Worm (Caenorhabditis elegans) whole organism, L1 larva: ENCODE measurements around the gene T09F3.5.

Experiments used
- C16A3.4 ChIP-seq: fragments of 150-350 bp; optimal IDR thresholded peaks from 2 replicates; lab custom pipeline; 2014; ENCODE audit warnings: missing biosample characterization, missing genetic modification characterization
- F16B12.6 ChIP-seq: fragments of 150-350 bp; optimal IDR thresholded peaks from 2 replicates; lab custom pipeline; 2014; ENCODE audit warnings: missing biosample characterization, missing genetic modification characterization
- Y116A8C.19 ChIP-seq: sonication (generic microtip); optimal IDR thresholded peaks from 2 replicates; lab custom pipeline; 2016; ENCODE audit warnings: missing compliant biosample characterization, missing genetic modification characterization, borderline replicate concordance
- alr-1 ChIP-seq: fragments of 200-800 bp; sonication (Bioruptor generic); optimal IDR thresholded peaks from 2 replicates; lab custom pipeline; 2018; ENCODE audit warnings: borderline replicate concordance, mild to moderate bottlenecking, missing genetic modification characterization, missing compliant biosample characterization
- aly-2 ChIP-seq: fragments of 150-350 bp; optimal IDR thresholded peaks from 2 replicates; lab custom pipeline; 2014; ENCODE audit warnings: missing biosample characterization, missing genetic modification characterization
- ama-1 ChIP-seq: fragments of 150-350 bp; optimal IDR thresholded peaks from 2 replicates; lab custom pipeline; 2014
- blmp-1 ChIP-seq: fragments of 150-350 bp; optimal IDR thresholded peaks from 2 replicates; lab custom pipeline; 2014; ENCODE audit warnings: missing biosample characterization, missing genetic modification characterization
- ceh-82 ChIP-seq, 3 experiments: fragments of 150-350 bp in 1 of 3; sonication (generic microtip) in 2 of 3; optimal IDR thresholded peaks; 2 replicates each; lab custom pipeline; 2014 to 2017; ENCODE audit warnings: missing biosample characterization in 3 of 3, missing genetic modification characterization in 3 of 3
- ces-1 ChIP-seq: fragments of 150-350 bp; optimal IDR thresholded peaks from 2 replicates; lab custom pipeline; 2014; ENCODE audit warnings: missing biosample characterization, missing genetic modification reagents, missing genetic modification characterization
- dpl-1 ChIP-seq, 3 experiments: fragments of 150-350 bp in 2 of 3; sonication (generic microtip) in 1 of 3; optimal IDR thresholded peaks; 2 replicates each; lab custom pipeline; 2014 to 2017; ENCODE audit warnings: missing biosample characterization in 3 of 3, missing genetic modification characterization in 3 of 3, missing genetic modification reagents in 3 of 3
- dsc-1 ChIP-seq: sonication (generic microtip); optimal IDR thresholded peaks from 2 replicates; lab custom pipeline; 2016; ENCODE audit warnings: mild to moderate bottlenecking, missing genetic modification characterization, missing compliant biosample characterization
- efl-1 ChIP-seq, 4 experiments: fragments of 150-350 bp; optimal IDR thresholded peaks in 3 of 4; peaks in 1 of 4; 1 replicate in 1 of 4; 2 replicates in 3 of 4; lab custom pipeline; 2014; ENCODE audit warnings: missing biosample characterization in 2 of 4, missing genetic modification characterization in 2 of 4, missing genetic modification reagents in 2 of 4
- egl-27 ChIP-seq, 2 experiments: fragments of 150-350 bp in 1 of 2; sonication (generic microtip); optimal IDR thresholded peaks; 3 replicates each; lab custom pipeline; 2017 to 2018; ENCODE audit warnings: missing biosample characterization in 2 of 2, missing genetic modification characterization in 2 of 2, missing genetic modification reagents in 2 of 2
- elt-2 ChIP-seq: sonication (generic microtip); optimal IDR thresholded peaks from 2 replicates; lab custom pipeline; 2016; ENCODE audit warnings: missing genetic modification characterization, mild to moderate bottlenecking, inconsistent platforms, missing compliant biosample characterization, missing genetic modification reagents
- elt-3 ChIP-seq, 6 experiments: fragments of 150-350 bp in 1 of 6; sonication (generic microtip); optimal IDR thresholded peaks; 2 replicates each; lab custom pipeline; 2017 to 2018; ENCODE audit warnings: missing biosample characterization in 6 of 6, missing genetic modification characterization in 6 of 6, inconsistent platforms in 1 of 6
- ets-5 ChIP-seq: fragments of 200-800 bp; sonication (Bioruptor generic); IDR thresholded peaks from 2 replicates; pipeline ENCODE4 v1.3.6; 2022; ENCODE audit warnings: missing genetic modification characterization, missing compliant biosample characterization
- fkh-10 ChIP-seq: sonication (generic microtip); optimal IDR thresholded peaks from 2 replicates; lab custom pipeline; 2017; ENCODE audit warnings: missing biosample characterization, missing genetic modification reagents, missing genetic modification characterization
- fkh-4 ChIP-seq: sonication (generic microtip); optimal IDR thresholded peaks from 2 replicates; lab custom pipeline; 2016; ENCODE audit warnings: missing compliant biosample characterization, missing genetic modification characterization, borderline replicate concordance
- fkh-8 ChIP-seq: sonication (generic microtip); optimal IDR thresholded peaks from 2 replicates; lab custom pipeline; 2016; ENCODE audit warnings: mild to moderate bottlenecking, missing genetic modification characterization, missing compliant biosample characterization
- fos-1 ChIP-seq: fragments of 150-350 bp; optimal IDR thresholded peaks from 2 replicates; lab custom pipeline; 2014; ENCODE audit warnings: missing biosample characterization, missing genetic modification characterization
- grh-1 ChIP-seq: fragments of 200-800 bp; sonication (Bioruptor generic); IDR thresholded peaks from 2 replicates; pipeline ENCODE4 v1.3.6; 2022; ENCODE audit warnings: missing genetic modification reagents, missing genetic modification characterization, missing compliant biosample characterization
- hlh-17 ChIP-seq: fragments of 200-800 bp; sonication (Bioruptor generic); optimal IDR thresholded peaks from 2 replicates; lab custom pipeline; 2018; ENCODE audit warnings: missing genetic modification characterization, mild to moderate bottlenecking, missing compliant biosample characterization, moderate library complexity, borderline replicate concordance
- irx-1 ChIP-seq: sonication (generic microtip); optimal IDR thresholded peaks from 2 replicates; lab custom pipeline; 2016; ENCODE audit warnings: missing genetic modification characterization, missing compliant biosample characterization
- isw-1 ChIP-seq: fragments of 200-800 bp; sonication (Bioruptor generic); IDR thresholded peaks from 2 replicates; pipeline ENCODE4 v1.3.6; 2022; ENCODE audit warnings: missing genetic modification characterization, missing compliant biosample characterization
- jun-1 ChIP-seq: fragments of 150-350 bp; optimal IDR thresholded peaks from 2 replicates; lab custom pipeline; 2014; ENCODE audit warnings: missing biosample characterization, missing genetic modification reagents, missing genetic modification characterization
- lin-13 ChIP-seq: fragments of 150-350 bp; optimal IDR thresholded peaks from 2 replicates; lab custom pipeline; 2014; ENCODE audit warnings: missing biosample characterization, missing genetic modification reagents, missing genetic modification characterization
- lin-15B ChIP-seq: fragments of 150-350 bp; sonication (generic microtip); optimal IDR thresholded peaks from 3 replicates; lab custom pipeline; 2014; ENCODE audit warnings: missing biosample characterization, missing genetic modification characterization
- lin-35 ChIP-seq, 2 experiments: fragments of 150-350 bp; optimal IDR thresholded peaks; 2 replicates each; lab custom pipeline; 2014; ENCODE audit warnings: missing biosample characterization in 2 of 2, missing genetic modification characterization in 2 of 2, missing genetic modification reagents in 2 of 2
- lir-3 ChIP-seq: sonication (generic microtip); optimal IDR thresholded peaks from 2 replicates; lab custom pipeline; 2016; ENCODE audit warnings: mild to moderate bottlenecking, missing genetic modification characterization, moderate library complexity, missing compliant biosample characterization; ENCODE audit not compliant: poor library complexity
- mdl-1 ChIP-seq, 2 experiments: fragments of 150-350 bp; optimal IDR thresholded peaks; 2 replicates each; lab custom pipeline; 2014 to 2017; ENCODE audit warnings: missing biosample characterization in 2 of 2, missing genetic modification characterization in 2 of 2, inconsistent platforms in 1 of 2
- mef-2 ChIP-seq: fragments of 150-350 bp; optimal IDR thresholded peaks from 2 replicates; lab custom pipeline; 2014; ENCODE audit warnings: missing biosample characterization, missing genetic modification characterization
- mep-1 ChIP-seq: fragments of 150-350 bp; optimal IDR thresholded peaks from 2 replicates; lab custom pipeline; 2014; ENCODE audit warnings: missing biosample characterization, missing genetic modification characterization
- nhr-11 ChIP-seq: fragments of 150-350 bp; optimal IDR thresholded peaks from 2 replicates; lab custom pipeline; 2014; ENCODE audit warnings: missing biosample characterization, missing genetic modification characterization
- nhr-19 ChIP-seq: fragments of 200-800 bp; sonication (Bioruptor generic); conservative IDR thresholded peaks from 2 replicates; pipeline ENCODE4 v1.3.6; 2022; ENCODE audit warnings: missing genetic modification characterization, missing compliant biosample characterization
- nhr-28 ChIP-seq: fragments of 150-350 bp; optimal IDR thresholded peaks from 2 replicates; lab custom pipeline; 2014; ENCODE audit warnings: missing biosample characterization, missing genetic modification characterization
- nhr-47 ChIP-seq: sonication (generic microtip); optimal IDR thresholded peaks from 2 replicates; lab custom pipeline; 2016; ENCODE audit warnings: mild to moderate bottlenecking, missing genetic modification characterization, moderate library complexity, missing compliant biosample characterization
- nhr-77 ChIP-seq: fragments of 150-350 bp; optimal IDR thresholded peaks from 2 replicates; lab custom pipeline; 2014; ENCODE audit warnings: missing biosample characterization, missing genetic modification characterization
- nhr-84 ChIP-seq: sonication (generic microtip); optimal IDR thresholded peaks from 2 replicates; lab custom pipeline; 2017; ENCODE audit warnings: missing biosample characterization, missing genetic modification characterization
- nhr-85 ChIP-seq: sonication (generic microtip); peaks from one replicate; lab custom pipeline; 2016; ENCODE audit warnings: missing genetic modification characterization, inconsistent platforms, missing compliant biosample characterization
- nhr-90 ChIP-seq: sonication (generic microtip); optimal IDR thresholded peaks from 2 replicates; lab custom pipeline; 2016; ENCODE audit warnings: mild to moderate bottlenecking, missing genetic modification characterization, missing compliant biosample characterization; ENCODE audit not compliant: poor library complexity
- pag-3 ChIP-seq: sonication (generic microtip); optimal IDR thresholded peaks from 2 replicates; lab custom pipeline; 2017; ENCODE audit warnings: missing genetic modification characterization, mild to moderate bottlenecking, missing compliant biosample characterization, antibody characterized with exemption, borderline replicate concordance; ENCODE audit not compliant: insufficient read depth
- rnt-1 ChIP-seq: sonication (generic microtip); optimal IDR thresholded peaks from 2 replicates; lab custom pipeline; 2016; ENCODE audit warnings: mild to moderate bottlenecking, missing genetic modification characterization, moderate library complexity, missing compliant biosample characterization
- snpc-4 ChIP-seq: fragments of 150-350 bp; optimal IDR thresholded peaks from 2 replicates; lab custom pipeline; 2014; ENCODE audit warnings: missing biosample characterization, missing genetic modification characterization
- snu-23 ChIP-seq: sonication (generic microtip); optimal IDR thresholded peaks from 2 replicates; lab custom pipeline; 2016; ENCODE audit warnings: missing genetic modification characterization, missing compliant biosample characterization
- sox-4 ChIP-seq: sonication (generic microtip); optimal IDR thresholded peaks from 2 replicates; lab custom pipeline; 2016; ENCODE audit warnings: missing genetic modification characterization, missing compliant biosample characterization
- sptf-1 ChIP-seq: fragments of 150-350 bp; optimal IDR thresholded peaks from 2 replicates; lab custom pipeline; 2014; ENCODE audit warnings: missing biosample characterization, missing genetic modification characterization
- tlp-1 ChIP-seq: fragments of 150-350 bp; optimal IDR thresholded peaks from 2 replicates; lab custom pipeline; 2014; ENCODE audit warnings: missing biosample characterization, missing genetic modification characterization
- unc-130 ChIP-seq: fragments of 150-350 bp; optimal IDR thresholded peaks from 2 replicates; lab custom pipeline; 2017; ENCODE audit warnings: missing biosample characterization, missing genetic modification characterization, inconsistent platforms
- unc-62 ChIP-seq: fragments of 150-350 bp; optimal IDR thresholded peaks from 2 replicates; lab custom pipeline; 2014; ENCODE audit warnings: missing biosample characterization, missing genetic modification reagents, missing genetic modification characterization
- unc-86 ChIP-seq: sonication (generic microtip); optimal IDR thresholded peaks from 2 replicates; lab custom pipeline; 2016; ENCODE audit warnings: missing genetic modification characterization, missing compliant biosample characterization
- vab-15 ChIP-seq: sonication (generic microtip); optimal IDR thresholded peaks from 2 replicates; lab custom pipeline; 2017; ENCODE audit warnings: missing genotype, mild to moderate bottlenecking, missing genetic modification characterization, missing compliant biosample characterization
- ztf-11 ChIP-seq, 2 experiments: sonication (generic microtip); optimal IDR thresholded peaks; 2 replicates each; lab custom pipeline; 2016 to 2017; ENCODE audit warnings: missing genetic modification characterization in 2 of 2, missing biosample characterization in 1 of 2, missing compliant biosample characterization in 1 of 2

T09F3.5 gene

DNA sequence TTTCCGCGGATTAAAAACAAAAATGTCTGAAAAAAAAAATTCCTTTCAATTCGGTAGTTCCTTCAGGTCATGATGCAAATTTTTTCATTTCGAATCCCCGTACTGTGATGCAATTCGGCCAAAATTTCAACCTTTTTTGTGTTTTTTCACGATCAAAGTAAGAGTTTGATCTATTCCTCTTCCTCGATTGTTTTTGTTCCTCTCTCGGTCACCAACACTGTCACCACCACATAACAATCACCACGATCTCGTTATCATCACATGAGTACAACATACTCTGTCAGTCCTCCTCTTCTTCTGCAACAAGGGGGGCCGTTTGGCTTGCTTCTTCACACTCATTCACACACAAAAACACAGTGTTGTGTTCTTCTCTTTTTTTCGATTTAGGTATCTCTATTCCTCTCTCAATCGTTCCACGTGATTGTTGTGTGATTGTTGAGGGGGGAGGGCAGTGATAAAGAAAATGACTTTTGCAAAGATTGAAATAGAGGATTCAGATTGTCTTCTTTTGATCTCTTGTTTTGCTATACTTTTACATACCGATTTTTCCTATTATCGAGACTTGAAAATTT lies 6.3 kb upstream of the T09F3.5 start (continued):
- TF ChIP-seq nhr-84 (tag; lab: Kevin White, UChicago) (no peak), aly-2 (tag; lab: Kevin White, UChicago) (no peak), ztf-11 (tag; optimal IDR thresholded peaks at IDR 0.05; lab: Kevin White, UChicago) (no peak), nhr-19 (GFP tag; lab: Robert Waterston, UW) (peak; percentile 63), ceh-82 (tag; optimal IDR thresholded peaks at IDR 0.05; lab: Kevin White, UChicago) (no peak), unc-86 (tag; lab: Kevin White, UChicago) (no peak), ces-1 (GFP tag; lab: Kevin White, UChicago) (no peak), snpc-4 (tag; lab: Kevin White, UChicago) (no peak), ets-5 (GFP tag; lab: Robert Waterston, UW) (no peak), alr-1 (tag; lab: Kevin White, UChicago) (no peak), sox-4 (tag; lab: Kevin White, UChicago) (no peak), egl-27 (tag; optimal IDR thresholded peaks at IDR 0.05; lab: Kevin White, UChicago) (no peak), elt-2 (tag; lab: Kevin White, UChicago) (no peak), sptf-1 (tag; lab: Kevin White, UChicago) (no peak), mep-1 (peak; percentile 17), fkh-4 (tag; lab: Kevin White, UChicago) (no peak), mef-2 (tag; lab: Kevin White, UChicago) (no peak), tlp-1 (tag; lab: Kevin White, UChicago) (no peak), lin-35 (GFP tag; optimal IDR thresholded peaks at IDR 0.05; lab: Kevin White, UChicago) (peak in 1 of 2 experiments; percentile 76), C16A3.4 (no peak), blmp-1 (tag; lab: Kevin White, UChicago) (peak; percentile 69), Y116A8C.19 (tag; lab: Kevin White, UChicago) (no peak), lir-3 (peak; percentile 2), unc-130 (tag; lab: Kevin White, UChicago) (peak; percentile 68), lin-13 (GFP tag; lab: Kevin White, UChicago) (no peak), nhr-47 (tag; lab: Kevin White, UChicago) (peak; percentile 32), jun-1 (tag; lab: Kevin White, UChicago) (no peak), efl-1 (optimal IDR thresholded peaks at IDR 0.05; lab: Kevin White, UChicago) (peak in 1 of 2 experiments; percentile 20), efl-1 (GFP tag; optimal IDR thresholded peaks at IDR 0.05 in 1 of 2; lab: Kevin White, UChicago) (peak in 1 of 2 experiments; percentile 63), nhr-90 (tag; lab: Kevin White, UChicago) (peak; percentile 55), elt-3 (tag; optimal IDR thresholded peaks at IDR 0.05; lab: Kevin White, UChicago) (peak in 3 of 6 experiments; percentile 9 to 86 (median 71)), isw-1 (no peak), nhr-11 (tag; lab: Kevin White, UChicago) (no peak), dsc-1 (tag; lab: Kevin White, UChicago) (no peak), irx-1 (tag; lab: Kevin White, UChicago) (no peak), dpl-1 (GFP tag; optimal IDR thresholded peaks at IDR 0.05; lab: Kevin White, UChicago) (peak in 1 of 3 experiments; percentile 19), fos-1 (tag; lab: Kevin White, UChicago) (peak; percentile 32), nhr-85 (peak; percentile 79), F16B12.6 (tag; lab: Kevin White, UChicago) (no peak), mdl-1 (tag; optimal IDR thresholded peaks at IDR 0.05; lab: Kevin White, UChicago) (peak in 1 of 2 experiments; percentile 90), hlh-17 (GFP tag; lab: Kevin White, UChicago) (no peak), vab-15 (tag; lab: Kevin White, UChicago) (no peak), pag-3 (tag; lab: Kevin White, UChicago) (peak; percentile 30), fkh-8 (tag; lab: Kevin White, UChicago) (no peak), grh-1 (no peak), nhr-28 (tag; lab: Kevin White, UChicago) (no peak), lin-15B (tag; lab: Kevin White, UChicago) (no peak), ama-1 (lab: Kevin White, UChicago) (peak; percentile 63), unc-62 (GFP tag; lab: Kevin White, UChicago) (no peak), nhr-77 (tag; lab: Kevin White, UChicago) (no peak), fkh-10 (GFP tag; lab: Kevin White, UChicago) (no peak), rnt-1 (tag; lab: Kevin White, UChicago) (peak; percentile 59), snu-23 (GFP tag; lab: Kevin White, UChicago) (peak; percentile 68)
